Worm (Caenorhabditis elegans): ENCODE results near the gene C02C6.14.

Gene C02C6.14

ce11 chrX:15535190-15535636, 2.3 kb upstream of the C02C6.14 start (continued):
- TF ChIP-seq fkh-8 (tag; optimal IDR thresholded peaks at IDR 0.05) (peak; percentile 79), mep-1 (tag; optimal IDR thresholded peaks at IDR 0.05) (peak; percentile 2), nhr-237 (tag; optimal IDR thresholded peaks at IDR 0.05) (no peak), lsy-2 (tag; optimal IDR thresholded peaks at IDR 0.05) (peak; percentile 53 to 58), blmp-1 (tag; optimal IDR thresholded peaks at IDR 0.05) (no peak), nhr-71 (tag; optimal IDR thresholded peaks at IDR 0.05) (peak; percentile 91), irx-1 (tag; optimal IDR thresholded peaks at IDR 0.05) (peak; percentile 38), ces-1 (GFP tag; optimal IDR thresholded peaks at IDR 0.05) (no peak), nhr-28 (tag; optimal IDR thresholded peaks at IDR 0.05) (no peak), fkh-4 (tag; optimal IDR thresholded peaks at IDR 0.05; ENCODE audit: borderline replicate concordance) (no peak), unc-98 (GFP tag; IDR thresholded peaks at IDR 0.05) (no peak), lin-13 (GFP tag; optimal IDR thresholded peaks at IDR 0.05) (peak; percentile 58), skn-1 (tag; optimal IDR thresholded peaks at IDR 0.05) (no peak), ceh-88 (GFP tag; IDR thresholded peaks at IDR 0.05) (peak; percentile 49; the same call in 1 of the 2 replicates), dsc-1 (tag; optimal IDR thresholded peaks at IDR 0.05) (peak; percentile 74), efl-1 (optimal IDR thresholded peaks at IDR 0.05) (peak; percentile 41 to 43), efl-1 (GFP tag; optimal IDR thresholded peaks at IDR 0.05 in 1 of 2) (no peak), mab-9 (GFP tag; IDR thresholded peaks at IDR 0.05) (peak; percentile 75), nhr-19 (GFP tag; conservative IDR thresholded peaks at IDR 0.05) (peak; percentile 61), egl-27 (tag; optimal IDR thresholded peaks at IDR 0.05) (peak in 1 of 2 experiments; percentile 53), alr-1 (tag; optimal IDR thresholded peaks at IDR 0.05; ENCODE audit: borderline replicate concordance) (no peak), mef-2 (tag; optimal IDR thresholded peaks at IDR 0.05) (no peak), unc-130 (tag; optimal IDR thresholded peaks at IDR 0.05) (no peak), ceh-8 (GFP tag; optimal IDR thresholded peaks at IDR 0.05) (peak; percentile 61), nhr-47 (tag; optimal IDR thresholded peaks at IDR 0.05) (peak; percentile 83), fos-1 (tag; optimal IDR thresholded peaks at IDR 0.05) (no peak), unc-30 (tag; optimal IDR thresholded peaks at IDR 0.05) (no peak), lir-3 (tag; optimal IDR thresholded peaks at IDR 0.05; ENCODE audit: poor library complexity) (peak; percentile 4), snpc-4 (tag; optimal IDR thresholded peaks at IDR 0.05) (no peak), efl-3 (GFP tag; optimal IDR thresholded peaks at IDR 0.05) (no peak), aly-2 (tag; optimal IDR thresholded peaks at IDR 0.05) (no peak), pag-3 (tag; optimal IDR thresholded peaks at IDR 0.05; ENCODE audit: borderline replicate concordance, insufficient read depth) (peak; percentile 89), tbx-2 (tag; optimal IDR thresholded peaks at IDR 0.05) (peak; percentile 87), Y116A8C.19 (tag; optimal IDR thresholded peaks at IDR 0.05; ENCODE audit: borderline replicate concordance) (no peak), ceh-90 (tag; optimal IDR thresholded peaks at IDR 0.05) (no peak), mdl-1 (tag; optimal IDR thresholded peaks at IDR 0.05) (peak in 1 of 2 experiments; percentile 14), lin-39 (tag; optimal IDR thresholded peaks at IDR 0.05) (peak; percentile 18), elt-3 (tag; optimal IDR thresholded peaks at IDR 0.05) (no peak), sox-4 (tag; optimal IDR thresholded peaks at IDR 0.05) (no peak), pqm-1 (tag; optimal IDR thresholded peaks at IDR 0.05) (no peak), snu-23 (GFP tag; optimal IDR thresholded peaks at IDR 0.05) (peak; percentile 71), isw-1 (GFP tag; IDR thresholded peaks at IDR 0.05) (peak; percentile 54), grh-1 (GFP tag; IDR thresholded peaks at IDR 0.05) (no peak), ceh-82 (tag; optimal IDR thresholded peaks at IDR 0.05) (peak; percentile 48 to 66 (median 51)), C16A3.4 (tag; optimal IDR thresholded peaks at IDR 0.05) (no peak), unc-62 (GFP tag; optimal IDR thresholded peaks at IDR 0.05) (no peak), zag-1 (tag; optimal IDR thresholded peaks at IDR 0.05) (peak; percentile 39), hlh-4 (tag; optimal IDR thresholded peaks at IDR 0.05) (no peak), vab-15 (tag; optimal IDR thresholded peaks at IDR 0.05) (no peak), C04F5.9 (tag; optimal IDR thresholded peaks at IDR 0.05) (no peak), swsn-7 (tag; optimal IDR thresholded peaks at IDR 0.05) (peak; percentile 71), ama-1 (optimal IDR thresholded peaks at IDR 0.05) (no peak), aha-1 (tag; optimal IDR thresholded peaks at IDR 0.05) (no peak), tlp-1 (tag; optimal IDR thresholded peaks at IDR 0.05) (no peak)
